Worm (Caenorhabditis elegans) whole organism, young adult: ENCODE measurements around the gene sax-2.

Experiments
- F52B5.7 ChIP-seq: sonication (generic microtip); optimal IDR thresholded peaks from 2 replicates; lab custom pipeline; 2016; ENCODE audit warnings: mild to moderate bottlenecking, missing genetic modification characterization, missing compliant biosample characterization
- ama-1 ChIP-seq, 3 experiments: fragments of 150-350 bp in 1 of 3; sonication (generic microtip) in 2 of 3; optimal IDR thresholded peaks; 2 replicates each; lab custom pipeline; 2014 to 2018; ENCODE audit warnings: missing biosample characterization in 2 of 3, missing genetic modification characterization in 2 of 3, missing genetic modification reagents in 2 of 3
- egl-44 ChIP-seq: fragments of 200-800 bp; sonication (Bioruptor generic); IDR thresholded peaks from 2 replicates; pipeline ENCODE4 v1.3.6; 2022; ENCODE audit warnings: missing genetic modification reagents, missing genetic modification characterization, missing compliant biosample characterization
- lin-26 ChIP-seq: fragments of 200-800 bp; sonication (Bioruptor generic); IDR thresholded peaks from 2 replicates; pipeline ENCODE4 v1.3.6; 2022; ENCODE audit warnings: missing genetic modification reagents, missing genetic modification characterization, missing compliant biosample characterization
- mxl-1 ChIP-seq: sonication (generic microtip); optimal IDR thresholded peaks from 2 replicates; lab custom pipeline; 2016; ENCODE audit warnings: missing genetic modification characterization, missing compliant biosample characterization
- pbrm-1 ChIP-seq: fragments of 200-800 bp; sonication (Bioruptor generic); IDR thresholded peaks from 2 replicates; pipeline ENCODE4 v1.3.6; 2022; ENCODE audit warnings: missing genetic modification reagents, missing genetic modification characterization, missing compliant biosample characterization
- sea-2 ChIP-seq: fragments of 200-800 bp; sonication (Bioruptor generic); IDR thresholded peaks from 2 replicates; pipeline ENCODE4 v1.3.6; 2022; ENCODE audit warnings: missing genetic modification characterization, missing compliant biosample characterization
- unc-130 ChIP-seq: sonication (generic microtip); optimal IDR thresholded peaks from 2 replicates; lab custom pipeline; 2016; ENCODE audit warnings: missing genetic modification reagents, missing genetic modification characterization, missing compliant biosample characterization

ce11 chrIII:5074398-5074797 lies 35.1 kb upstream of the sax-2 start, which contains the start of gene ttbk-6:
- TF ChIP-seq mxl-1 (tag; lab: Kevin White, UChicago) = no peak
- no peak for TF ChIP-seq ama-1 (optimal IDR thresholded peaks at IDR 0.05; lab: Kevin White, UChicago)
- TF ChIP-seq ama-1 (GFP tag; optimal IDR thresholded peaks at IDR 0.05; lab: Kevin White, UChicago) = no peak
- no peak for TF ChIP-seq pbrm-1 (GFP tag; lab: Robert Waterston, UW)
- no peak for TF ChIP-seq F52B5.7 (tag; lab: Kevin White, UChicago)
- TF ChIP-seq egl-44 (GFP tag; lab: Robert Waterston, UW) = no peak
- TF ChIP-seq sea-2 (GFP tag; lab: Robert Waterston, UW) = no peak
- no peak for TF ChIP-seq unc-130
- TF ChIP-seq lin-26 (GFP tag; lab: Robert Waterston, UW) = no peak
